Fruit fly (Drosophila melanogaster) whole organism, prepupa: ENCODE results near the gene Cyp313b1.
A peak's percentile ranks its signal among the peaks of the same experiment; 100 is the strongest.

Experiments used
- Blimp-1 ChIP-seq: fragments of 200-800 bp; sonication (Bioruptor generic); optimal IDR thresholded peaks from 3 replicates; lab custom pipeline; 2017; ENCODE audit warnings: missing biosample characterization, missing genetic modification characterization, mild to moderate bottlenecking, moderate library complexity, missing genetic modification reagents
- CG11762 ChIP-seq: fragments of 200-800 bp; sonication (Bioruptor generic); optimal IDR thresholded peaks from 3 replicates; lab custom pipeline; 2016; ENCODE audit warnings: missing biosample characterization, missing genetic modification characterization; ENCODE audit not compliant: insufficient read depth
- CG1621 ChIP-seq: fragments of 200-800 bp; sonication (Bioruptor generic); optimal IDR thresholded peaks from 3 replicates; lab custom pipeline; 2018; ENCODE audit warnings: missing biosample characterization, mild to moderate bottlenecking, missing genetic modification characterization
- CG16779 ChIP-seq: fragments of 200-800 bp; sonication (Bioruptor generic); optimal IDR thresholded peaks from 3 replicates; lab custom pipeline; 2017; ENCODE audit warnings: missing biosample characterization, mild to moderate bottlenecking, missing genetic modification characterization
- CG3032 ChIP-seq: fragments of 200-800 bp; optimal IDR thresholded peaks from 2 replicates; lab custom pipeline; 2019; ENCODE audit warnings: missing biosample characterization, mild to moderate bottlenecking, missing genetic modification characterization, moderate library complexity
- CG31627 ChIP-seq: fragments of 200-800 bp; sonication (Bioruptor generic); optimal IDR thresholded peaks from 3 replicates; lab custom pipeline; 2016; ENCODE audit warnings: missing biosample characterization, missing genetic modification characterization
- CG32006 ChIP-seq: fragments of 200-800 bp; sonication (Bioruptor generic); optimal IDR thresholded peaks from 3 replicates; lab custom pipeline; 2017; ENCODE audit warnings: missing biosample characterization, mild to moderate bottlenecking, missing genetic modification characterization
- CG34406 ChIP-seq: fragments of 200-800 bp; sonication (Bioruptor generic); optimal IDR thresholded peaks from 3 replicates; lab custom pipeline; 2016; ENCODE audit warnings: missing biosample characterization, missing genetic modification characterization
- CG3919 ChIP-seq: fragments of 200-800 bp; sonication (Bioruptor generic); optimal IDR thresholded peaks from 3 replicates; lab custom pipeline; 2016; ENCODE audit warnings: missing biosample characterization, missing genetic modification characterization
- CG4318 ChIP-seq: fragments of 200-800 bp; sonication (Bioruptor generic); optimal IDR thresholded peaks from 3 replicates; lab custom pipeline; 2017; ENCODE audit warnings: missing biosample characterization, mild to moderate bottlenecking, missing genetic modification characterization
- CG6276 ChIP-seq: fragments of 200-800 bp; sonication (Bioruptor generic); optimal IDR thresholded peaks from 2 replicates; lab custom pipeline; 2017; ENCODE audit warnings: missing biosample characterization, mild to moderate bottlenecking, missing genetic modification characterization
- CG6808 ChIP-seq: fragments of 200-800 bp; sonication (Bioruptor generic); optimal IDR thresholded peaks from 3 replicates; lab custom pipeline; 2017; ENCODE audit warnings: missing biosample characterization, missing genetic modification characterization, mild to moderate bottlenecking, moderate library complexity, missing genetic modification reagents
- CG6854 ChIP-seq: fragments of 200-800 bp; sonication (Bioruptor generic); optimal IDR thresholded peaks from 2 replicates; lab custom pipeline; 2017; ENCODE audit warnings: missing biosample characterization, mild to moderate bottlenecking, missing genetic modification characterization
- CG7368 ChIP-seq: fragments of 200-800 bp; sonication (Bioruptor generic); optimal IDR thresholded peaks from 3 replicates; lab custom pipeline; 2016; ENCODE audit warnings: missing biosample characterization, missing genetic modification characterization
- CG8119 ChIP-seq: fragments of 200-800 bp; sonication (Bioruptor generic); IDR thresholded peaks from 3 replicates; pipeline ENCODE4 v1.3.6; 2022; ENCODE audit warnings: missing biosample characterization, missing genetic modification characterization
- CG8319 ChIP-seq: fragments of 200-800 bp; sonication (Bioruptor generic); optimal IDR thresholded peaks from 3 replicates; lab custom pipeline; 2016; ENCODE audit warnings: missing biosample characterization, missing genetic modification characterization
- CG8632 ChIP-seq: fragments of 200-800 bp; sonication (Bioruptor generic); optimal IDR thresholded peaks from 3 replicates; lab custom pipeline; 2016; ENCODE audit warnings: missing biosample characterization, missing genetic modification characterization
- CG9139 ChIP-seq: fragments of 200-800 bp; sonication (Bioruptor generic); optimal IDR thresholded peaks from 3 replicates; lab custom pipeline; 2017; ENCODE audit warnings: missing biosample characterization, mild to moderate bottlenecking, missing genetic modification characterization
- Eip75B ChIP-seq: fragments of 200-800 bp; sonication (Bioruptor generic); optimal IDR thresholded peaks from 3 replicates; lab custom pipeline; 2016; ENCODE audit warnings: missing biosample characterization, missing genetic modification characterization
- Eip78C ChIP-seq: fragments of 200-800 bp; sonication (Bioruptor generic); peaks from one replicate; lab custom pipeline; 2016; ENCODE audit warnings: missing biosample characterization, missing genetic modification characterization
- Eip93F ChIP-seq: fragments of 200-800 bp; sonication (Bioruptor generic); optimal IDR thresholded peaks from 2 replicates; lab custom pipeline; 2016; ENCODE audit warnings: missing biosample characterization, mild to moderate bottlenecking, missing genetic modification characterization
- Ets21C ChIP-seq: fragments of 200-800 bp; sonication (Bioruptor generic); optimal IDR thresholded peaks from 3 replicates; lab custom pipeline; 2016; ENCODE audit warnings: missing biosample characterization, missing genetic modification characterization
- Ets96B ChIP-seq: fragments of 200-800 bp; optimal IDR thresholded peaks from 2 replicates; lab custom pipeline; 2019; ENCODE audit warnings: missing biosample characterization, mild to moderate bottlenecking, missing genetic modification characterization, moderate library complexity
- Gug ChIP-seq: fragments of 200-800 bp; sonication (Bioruptor generic); IDR thresholded peaks from 2 replicates; pipeline ENCODE4 v1.3.6; 2022; ENCODE audit warnings: missing biosample characterization, missing genetic modification characterization
- Hr38 ChIP-seq: sonication (Bioruptor generic); optimal IDR thresholded peaks from 2 replicates; lab custom pipeline; 2016; ENCODE audit warnings: missing biosample characterization, missing genetic modification characterization
- Hr4 ChIP-seq: fragments of 200-800 bp; sonication (Bioruptor generic); optimal IDR thresholded peaks from 3 replicates; lab custom pipeline; 2016; ENCODE audit warnings: missing biosample characterization, missing genetic modification characterization
- Lpt ChIP-seq: fragments of 200-800 bp; sonication (Bioruptor generic); optimal IDR thresholded peaks from 3 replicates; lab custom pipeline; 2016; ENCODE audit warnings: missing biosample characterization, missing genetic modification characterization
- Met ChIP-seq: fragments of 200-800 bp; sonication (Bioruptor generic); optimal IDR thresholded peaks from 3 replicates; lab custom pipeline; 2016; ENCODE audit warnings: missing biosample characterization, missing genetic modification characterization
- Smox ChIP-seq: fragments of 200-800 bp; sonication (Bioruptor generic); optimal IDR thresholded peaks from 3 replicates; lab custom pipeline; 2016; ENCODE audit warnings: missing biosample characterization, missing genetic modification characterization
- Sox102F ChIP-seq: fragments of 200-800 bp; sonication (Bioruptor generic); optimal IDR thresholded peaks from 2 replicates; lab custom pipeline; 2016; ENCODE audit warnings: missing biosample characterization, mild to moderate bottlenecking, missing genetic modification characterization
- Sox14 ChIP-seq: fragments of 200-800 bp; sonication (Bioruptor generic); optimal IDR thresholded peaks from 3 replicates; lab custom pipeline; 2016; ENCODE audit warnings: missing biosample characterization, missing genetic modification characterization
- achi ChIP-seq: fragments of 200-800 bp; sonication (Bioruptor generic); optimal IDR thresholded peaks from 3 replicates; lab custom pipeline; 2016; ENCODE audit warnings: missing biosample characterization, missing genetic modification characterization
- acj6 ChIP-seq: fragments of 200-800 bp; sonication (Bioruptor generic); optimal IDR thresholded peaks from 3 replicates; lab custom pipeline; 2016; ENCODE audit warnings: missing biosample characterization, missing genetic modification characterization
- cyc ChIP-seq: fragments of 200-800 bp; sonication (Bioruptor generic); optimal IDR thresholded peaks from 3 replicates; lab custom pipeline; 2016; ENCODE audit warnings: missing biosample characterization, missing genetic modification characterization
- dac ChIP-seq: fragments of 200-800 bp; sonication (Bioruptor generic); optimal IDR thresholded peaks from 2 replicates; lab custom pipeline; 2017; ENCODE audit warnings: missing biosample characterization, mild to moderate bottlenecking, missing genetic modification characterization
- dsx ChIP-seq: fragments of 200-800 bp; optimal IDR thresholded peaks from 3 replicates; lab custom pipeline; 2019; ENCODE audit warnings: missing biosample characterization, mild to moderate bottlenecking, missing genetic modification characterization, moderate library complexity; ENCODE audit not compliant: poor library complexity, severe bottlenecking
- fd59A ChIP-seq: fragments of 200-800 bp; sonication (Bioruptor generic); optimal IDR thresholded peaks from 2 replicates; lab custom pipeline; 2017; ENCODE audit warnings: missing biosample characterization, mild to moderate bottlenecking, missing genetic modification characterization, missing genetic modification reagents
- fd85E ChIP-seq: fragments of 200-800 bp; sonication (Bioruptor generic); optimal IDR thresholded peaks from 3 replicates; lab custom pipeline; 2016; ENCODE audit warnings: missing biosample characterization, missing genetic modification characterization
- fkh ChIP-seq: fragments of 200-800 bp; sonication (Bioruptor generic); optimal IDR thresholded peaks from 3 replicates; lab custom pipeline; 2017; ENCODE audit warnings: missing biosample characterization, mild to moderate bottlenecking, missing genetic modification characterization, moderate library complexity
- lz ChIP-seq: fragments of 200-800 bp; sonication (Bioruptor generic); optimal IDR thresholded peaks from 3 replicates; lab custom pipeline; 2016; ENCODE audit warnings: missing biosample characterization, missing genetic modification characterization
- net ChIP-seq: fragments of 200-800 bp; sonication (Bioruptor generic); optimal IDR thresholded peaks from 3 replicates; lab custom pipeline; 2016; ENCODE audit warnings: missing biosample characterization, missing genetic modification characterization
- pdm3 ChIP-seq: fragments of 200-800 bp; sonication (Bioruptor generic); optimal IDR thresholded peaks from 3 replicates; lab custom pipeline; 2016; ENCODE audit warnings: missing biosample characterization, missing genetic modification characterization
- salr ChIP-seq, 2 experiments: fragments of 200-800 bp; sonication (Bioruptor generic); optimal IDR thresholded peaks; 3 replicates each; lab custom pipeline; 2016 to 2018; ENCODE audit warnings: missing biosample characterization in 2 of 2, missing genetic modification characterization in 2 of 2, mild to moderate bottlenecking in 1 of 2
- spab ChIP-seq: fragments of 200-800 bp; sonication (Bioruptor generic); optimal IDR thresholded peaks from 2 replicates; lab custom pipeline; 2017; ENCODE audit warnings: missing biosample characterization, mild to moderate bottlenecking, missing genetic modification characterization, missing genetic modification reagents
- svp ChIP-seq: fragments of 200-800 bp; sonication (Bioruptor generic); peaks from one replicate; lab custom pipeline; 2016; ENCODE audit warnings: missing biosample characterization, missing genetic modification characterization
- vri ChIP-seq: fragments of 200-800 bp; sonication (Bioruptor generic); optimal IDR thresholded peaks from 3 replicates; lab custom pipeline; 2016; ENCODE audit warnings: missing biosample characterization, mild to moderate bottlenecking, missing genetic modification characterization

The Cyp313b1 gene

dm6 chr3R:8659907-8660660 lies 14.6 kb upstream of the Cyp313b1 start (continued):
- peak; percentile 69 for TF ChIP-seq svp (GFP tag; lab: Kevin White, UChicago)
- no peak for TF ChIP-seq CG6276
- no peak for TF ChIP-seq Ets96B (tag; lab: Kevin White, UChicago)
- no peak for TF ChIP-seq Gug (GFP tag; lab: Robert Waterston, UW)
- TF ChIP-seq, all 60 proteins: peak for 17

dm6 chr3R:8659200-8659897 lies 13.9 kb upstream of the Cyp313b1 start:
- TF ChIP-seq Smox (GFP tag; lab: Kevin White, UChicago) (peak; percentile 71), pdm3 (GFP tag; lab: Kevin White, UChicago) (peak; percentile 61), fkh (peak; percentile 29), CG7368 (peak; percentile 45), dsx (GFP tag; lab: Kevin White, UChicago) (peak; percentile 22), spab (GFP tag; lab: Kevin White, UChicago) (peak; percentile 58), CG32006 (GFP tag; lab: Kevin White, UChicago) (peak; percentile 73), CG3919 (GFP tag; lab: Kevin White, UChicago) (peak; percentile 62), Ets96B (tag; lab: Kevin White, UChicago) (peak; percentile 15), fd59A (GFP tag; lab: Kevin White, UChicago) (peak; percentile 5), CG31627 (GFP tag; lab: Kevin White, UChicago) (peak; percentile 62), Ets21C (GFP tag; lab: Kevin White, UChicago) (peak; percentile 57), Eip78C (peak; percentile 92), CG34406 (GFP tag; lab: Kevin White, UChicago) (peak; percentile 47), Lpt (GFP tag; lab: Kevin White, UChicago) (peak; percentile 62), net (peak; percentile 63), CG6808 (GFP tag; lab: Kevin White, UChicago) (peak; percentile 64), salr (GFP tag; optimal IDR thresholded peaks at IDR 0.05; lab: Kevin White, UChicago) (peak in 1 of 2 experiments; percentile 38), CG8632 (GFP tag; lab: Kevin White, UChicago) (peak; percentile 48), CG9139 (GFP tag; lab: Kevin White, UChicago) (peak; percentile 23), Sox14 (GFP tag; lab: Kevin White, UChicago) (peak; percentile 78), Hr38 (GFP tag; lab: Kevin White, UChicago) (no peak), vri (GFP tag; lab: Kevin White, UChicago) (peak; percentile 84), CG6276 (no peak), CG16779 (peak; percentile 3), CG8319 (GFP tag; lab: Kevin White, UChicago) (peak; percentile 12), CG6854 (GFP tag; lab: Kevin White, UChicago) (peak; percentile 40), svp (GFP tag; lab: Kevin White, UChicago) (peak; percentile 87), CG1621 (tag; lab: Kevin White, UChicago) (no peak), Gug (GFP tag; lab: Robert Waterston, UW) (peak; percentile 52; the same call in 1 of the 2 replicates), achi (GFP tag; lab: Kevin White, UChicago) (peak; percentile 68), Met (GFP tag; lab: Kevin White, UChicago) (peak; percentile 74), fd85E (GFP tag; lab: Kevin White, UChicago) (no peak), Eip93F (GFP tag; lab: Kevin White, UChicago) (peak; percentile 62), CG8119 (GFP tag; lab: Robert Waterston, UW) (0 out of 3 replicates have a peak, but pooled peaks have one; percentile 28), Hr4 (GFP tag; lab: Kevin White, UChicago) (peak; percentile 67), cyc (GFP tag; lab: Kevin White, UChicago) (peak; percentile 67), Eip75B (GFP tag; lab: Kevin White, UChicago) (peak; percentile 74), lz (GFP tag; lab: Kevin White, UChicago) (peak; percentile 59), CG3032 (peak; percentile 21), CG11762 (GFP tag; lab: Kevin White, UChicago) (peak; percentile 49), dac (GFP tag; lab: Kevin White, UChicago) (peak; percentile 7), CG4318 (GFP tag; lab: Kevin White, UChicago) (peak; percentile 41), acj6 (GFP tag; lab: Kevin White, UChicago) (peak; percentile 61), Blimp-1 (GFP tag; lab: Kevin White, UChicago) (peak; percentile 45), Sox102F (GFP tag; lab: Kevin White, UChicago) (peak; percentile 67)
